Fruit fly (Drosophila melanogaster): ENCODE results near the gene CG15740.

- TF ChIP-seq CG1620 (GFP tag; optimal IDR thresholded peaks at IDR 0.05) (no peak), pad (GFP tag; optimal IDR thresholded peaks at IDR 0.05) (no peak), tj (GFP tag; optimal IDR thresholded peaks at IDR 0.05) (no peak), CG7045 (GFP tag; optimal IDR thresholded peaks at IDR 0.05) (no peak), CG11617 (GFP tag; optimal IDR thresholded peaks at IDR 0.05) (no peak), Mnt (GFP tag; optimal IDR thresholded peaks at IDR 0.05) (no peak), Crg-1 (GFP tag; optimal IDR thresholded peaks at IDR 0.05) (no peak)
Observed at dm6 chrX:11882447-11882846, 36.5 kb upstream of the CG15740 start.

Measured in whole organism, adult.